Fruit fly (Drosophila melanogaster) whole organism, embryonic: ENCODE data around the gene CG6574.

Experiments used
- B-H1 ChIP-seq: fragments of 200-800 bp; sonication (Bioruptor generic); IDR thresholded peaks from 3 replicates; pipeline ENCODE4 v1.3.6; 2022; ENCODE audit warnings: missing biosample characterization, missing genetic modification characterization
- CG15479 ChIP-seq: fragments of 200-800 bp; sonication (Bioruptor generic); optimal IDR thresholded peaks from 3 replicates; lab custom pipeline; 2019; ENCODE audit warnings: missing biosample characterization, mild to moderate bottlenecking, missing genetic modification characterization, moderate library complexity
- CG1602 ChIP-seq: fragments of 200-800 bp; sonication (Bioruptor generic); optimal IDR thresholded peaks from 3 replicates; lab custom pipeline; 2016; ENCODE audit warnings: missing biosample characterization, missing genetic modification characterization
- CG16813 ChIP-seq: fragments of 200-800 bp; sonication (Bioruptor generic); IDR thresholded peaks from 3 replicates; pipeline ENCODE4 v1.3.6; 2022; ENCODE audit warnings: missing biosample characterization, missing genetic modification characterization; ENCODE audit not compliant: partially characterized antibody
- CG17328 ChIP-seq: fragments of 200-800 bp; sonication (Bioruptor generic); IDR thresholded peaks from 2 replicates; pipeline ENCODE4 v1.3.6; 2022; ENCODE audit warnings: missing biosample characterization, missing genetic modification characterization
- CG18476 ChIP-seq: fragments of 200-800 bp; sonication (Bioruptor generic); optimal IDR thresholded peaks from 2 replicates; lab custom pipeline; 2016; ENCODE audit warnings: missing biosample characterization, mild to moderate bottlenecking, missing genetic modification characterization
- CG18599 ChIP-seq: fragments of 200-800 bp; sonication (Bioruptor generic); optimal IDR thresholded peaks from 3 replicates; lab custom pipeline; 2017; ENCODE audit warnings: missing biosample characterization, missing genetic modification characterization, mild to moderate bottlenecking, moderate library complexity, missing genetic modification reagents
- CG2678 ChIP-seq: fragments of 200-800 bp; sonication (Bioruptor generic); optimal IDR thresholded peaks from 3 replicates; lab custom pipeline; 2019; ENCODE audit warnings: missing biosample characterization, mild to moderate bottlenecking, missing genetic modification characterization, moderate library complexity
- CG30403 ChIP-seq: fragments of 200-800 bp; sonication (Bioruptor generic); optimal IDR thresholded peaks from 3 replicates; lab custom pipeline; 2016; ENCODE audit warnings: missing biosample characterization, missing genetic modification characterization
- CG31365 ChIP-seq: fragments of 200-800 bp; sonication (Bioruptor generic); optimal IDR thresholded peaks from 2 replicates; lab custom pipeline; 2018; ENCODE audit warnings: missing biosample characterization, mild to moderate bottlenecking, missing genetic modification characterization
- CG43689 ChIP-seq: fragments of 200-800 bp; sonication (Bioruptor generic); IDR thresholded peaks from 2 replicates; pipeline ENCODE4 v1.3.6; 2022; ENCODE audit warnings: missing biosample characterization, missing genetic modification characterization
- CG5180 ChIP-seq: fragments of 200-800 bp; sonication (Bioruptor generic); optimal IDR thresholded peaks from 3 replicates; lab custom pipeline; 2017; ENCODE audit warnings: missing biosample characterization, missing genetic modification characterization, mild to moderate bottlenecking, moderate library complexity, missing genetic modification reagents
- CG5953 ChIP-seq: fragments of 200-800 bp; sonication (Bioruptor generic); IDR thresholded peaks from 2 replicates; pipeline ENCODE4 v1.3.6; 2022; ENCODE audit warnings: missing biosample characterization, missing genetic modification characterization
- CG7357 ChIP-seq: fragments of 200-800 bp; sonication (Bioruptor generic); IDR thresholded peaks from 3 replicates; pipeline ENCODE4 v1.3.6; 2022; ENCODE audit warnings: missing biosample characterization, missing genetic modification characterization
- CG8290 ChIP-seq, 3 experiments: fragments of 200-800 bp; sonication (Bioruptor generic); optimal IDR thresholded peaks; 2 replicates each; lab custom pipeline; 2016 to 2019; ENCODE audit warnings: missing biosample characterization in 3 of 3, missing genetic modification characterization in 3 of 3, mild to moderate bottlenecking in 2 of 3, moderate library complexity in 1 of 3
- CG9932 ChIP-seq: fragments of 200-800 bp; sonication (Bioruptor generic); IDR thresholded peaks from 2 replicates; pipeline ENCODE4 v1.3.6; 2022; ENCODE audit warnings: missing biosample characterization, missing genetic modification characterization
- Dip2 ChIP-seq: fragments of 200-800 bp; sonication (Bioruptor generic); IDR thresholded peaks from 2 replicates; pipeline ENCODE4 v1.3.6; 2022; ENCODE audit warnings: missing biosample characterization, missing genetic modification characterization
- Dp ChIP-seq: fragments of 200-800 bp; sonication (Bioruptor generic); optimal IDR thresholded peaks from 2 replicates; lab custom pipeline; 2018; ENCODE audit warnings: missing biosample characterization, mild to moderate bottlenecking, missing genetic modification characterization, moderate library complexity
- Hand ChIP-seq: fragments of 200-800 bp; sonication (Bioruptor generic); optimal IDR thresholded peaks from 2 replicates; lab custom pipeline; 2017; ENCODE audit warnings: mild to moderate bottlenecking, missing biosample characterization, missing genetic modification reagents, missing genetic modification characterization
- Hr78 ChIP-seq, 2 experiments: fragments of 200-800 bp in 1 of 2; fragments of >200 bp in 1 of 2; sonication (Bioruptor generic) in 1 of 2; optimal IDR thresholded peaks; 2 replicates each; lab custom pipeline; 2017 to 2019; ENCODE audit warnings: missing biosample characterization in 2 of 2, missing genetic modification characterization in 2 of 2, mild to moderate bottlenecking in 1 of 2, moderate library complexity in 1 of 2
- NFAT ChIP-seq: fragments of 200-800 bp; sonication (Bioruptor generic); IDR thresholded peaks from 2 replicates; pipeline ENCODE4 v1.3.6; 2022; ENCODE audit warnings: missing biosample characterization, missing genetic modification characterization
- NK7.1 ChIP-seq: fragments of 200-800 bp; sonication (Bioruptor generic); optimal IDR thresholded peaks from 3 replicates; lab custom pipeline; 2016; ENCODE audit warnings: missing biosample characterization, missing genetic modification characterization
- Scr ChIP-seq: fragments of 200-800 bp; sonication (Bioruptor generic); IDR thresholded peaks from 2 replicates; pipeline ENCODE4 v1.3.6; 2022; ENCODE audit warnings: missing biosample characterization, missing genetic modification characterization; ENCODE audit not compliant: partially characterized antibody
- Ssrp ChIP-seq: fragments of 200-800 bp; sonication (Bioruptor generic); optimal IDR thresholded peaks from 2 replicates; lab custom pipeline; 2018; ENCODE audit warnings: missing biosample characterization, mild to moderate bottlenecking, missing genetic modification characterization, moderate library complexity
- al ChIP-seq: fragments of 200-800 bp; sonication (Bioruptor generic); IDR thresholded peaks from 2 replicates; pipeline ENCODE4 v1.3.6; 2022; ENCODE audit warnings: missing biosample characterization, missing genetic modification characterization
- aop ChIP-seq: fragments of 200-800 bp; sonication (Bioruptor generic); IDR thresholded peaks from 2 replicates; pipeline ENCODE4 v1.3.6; 2022; ENCODE audit warnings: missing biosample characterization, missing genetic modification characterization
- ap ChIP-seq: fragments of 200-800 bp; sonication (Bioruptor generic); IDR thresholded peaks from 2 replicates; pipeline ENCODE4 v1.3.6; 2022; ENCODE audit warnings: missing biosample characterization, missing genetic modification characterization
- ara ChIP-seq: fragments of 200-800 bp; sonication (Bioruptor generic); IDR thresholded peaks from 2 replicates; pipeline ENCODE4 v1.3.6; 2022; ENCODE audit warnings: missing biosample characterization, missing genetic modification characterization
- ase ChIP-seq: fragments of 200-800 bp; sonication (Bioruptor generic); IDR thresholded peaks from 3 replicates; pipeline ENCODE4 v1.3.6; 2022; ENCODE audit warnings: missing biosample characterization, missing genetic modification characterization
- br ChIP-seq: fragments of >200 bp; optimal IDR thresholded peaks from 2 replicates; lab custom pipeline; 2017
- cad ChIP-seq: fragments of >200 bp; optimal IDR thresholded peaks from 2 replicates; lab custom pipeline; 2017; ENCODE audit warnings: missing biosample characterization, missing genetic modification characterization
- cato ChIP-seq: fragments of 200-800 bp; sonication (Bioruptor generic); optimal IDR thresholded peaks from 2 replicates; lab custom pipeline; 2016; ENCODE audit warnings: missing biosample characterization, missing genetic modification characterization, borderline replicate concordance
- chif ChIP-seq, 2 experiments: fragments of 200-800 bp; sonication (Bioruptor generic); optimal IDR thresholded peaks; 3 replicates each; lab custom pipeline; 2016; ENCODE audit warnings: missing biosample characterization in 2 of 2, missing genetic modification characterization in 2 of 2
- dimm ChIP-seq: fragments of 200-800 bp; sonication (Bioruptor generic); IDR thresholded peaks from 2 replicates; pipeline ENCODE4 v1.3.6; 2022; ENCODE audit warnings: missing biosample characterization, missing genetic modification characterization
- emc ChIP-seq: fragments of 200-800 bp; sonication (Bioruptor generic); optimal IDR thresholded peaks from 2 replicates; lab custom pipeline; 2016; ENCODE audit warnings: missing biosample characterization, missing genetic modification characterization
- exex ChIP-seq: fragments of 200-800 bp; sonication (Bioruptor generic); optimal IDR thresholded peaks from 4 replicates; lab custom pipeline; 2018; ENCODE audit warnings: missing biosample characterization, mild to moderate bottlenecking, missing genetic modification characterization, moderate library complexity
- ind ChIP-seq: fragments of 200-800 bp; sonication (Bioruptor generic); optimal IDR thresholded peaks from 3 replicates; lab custom pipeline; 2016; ENCODE audit warnings: missing biosample characterization, missing genetic modification characterization
- jing ChIP-seq: fragments of 200-800 bp; sonication (Bioruptor generic); optimal IDR thresholded peaks from 2 replicates; lab custom pipeline; 2018; ENCODE audit warnings: missing biosample characterization, mild to moderate bottlenecking, missing genetic modification characterization
- mld ChIP-seq: fragments of 200-800 bp; sonication (Bioruptor generic); IDR thresholded peaks from 3 replicates; pipeline ENCODE4 v1.3.6; 2022; ENCODE audit warnings: missing biosample characterization, missing genetic modification characterization; ENCODE audit not compliant: partially characterized antibody
- pho ChIP-seq: fragments of 200-800 bp; sonication (Bioruptor generic); optimal IDR thresholded peaks from 2 replicates; lab custom pipeline; 2016; ENCODE audit warnings: missing biosample characterization, missing genetic modification characterization
- phol ChIP-seq: fragments of 200-800 bp; sonication (Bioruptor generic); optimal IDR thresholded peaks from 3 replicates; lab custom pipeline; 2018; ENCODE audit warnings: missing biosample characterization, mild to moderate bottlenecking, missing genetic modification characterization, moderate library complexity
- psq ChIP-seq: fragments of 200-800 bp; sonication (Bioruptor generic); optimal IDR thresholded peaks from 2 replicates; lab custom pipeline; 2017; ENCODE audit warnings: missing biosample characterization, missing genetic modification characterization
- run ChIP-seq: fragments of 200-800 bp; sonication (Bioruptor generic); optimal IDR thresholded peaks from 3 replicates; lab custom pipeline; 2018; ENCODE audit warnings: missing biosample characterization, mild to moderate bottlenecking, missing genetic modification characterization
- shn ChIP-seq: fragments of 200-800 bp; sonication (Bioruptor generic); optimal IDR thresholded peaks from 3 replicates; lab custom pipeline; 2016; ENCODE audit warnings: missing biosample characterization, missing genetic modification characterization
- stwl ChIP-seq: fragments of 200-800 bp; sonication (Bioruptor generic); optimal IDR thresholded peaks from 3 replicates; lab custom pipeline; 2018; ENCODE audit warnings: missing biosample characterization, mild to moderate bottlenecking, missing genetic modification characterization, moderate library complexity
- tap ChIP-seq: fragments of 200-800 bp; optimal IDR thresholded peaks from 3 replicates; lab custom pipeline; 2019; ENCODE audit warnings: missing biosample characterization, mild to moderate bottlenecking, missing genetic modification characterization, moderate library complexity
- tio ChIP-seq: fragments of 200-800 bp; sonication (Bioruptor generic); optimal IDR thresholded peaks from 2 replicates; lab custom pipeline; 2017; ENCODE audit warnings: missing biosample characterization, missing genetic modification characterization, inconsistent platforms
- toy ChIP-seq: fragments of 200-800 bp; sonication (Bioruptor generic); IDR thresholded peaks from 2 replicates; pipeline ENCODE4 v1.3.6; 2022; ENCODE audit warnings: missing biosample characterization, missing genetic modification characterization
- trh ChIP-seq: fragments of 200-800 bp; sonication (Bioruptor generic); optimal IDR thresholded peaks from 2 replicates; lab custom pipeline; 2016; ENCODE audit warnings: missing biosample characterization, missing genetic modification characterization
- unpg ChIP-seq: fragments of 200-800 bp; sonication (Bioruptor generic); optimal IDR thresholded peaks from 3 replicates; lab custom pipeline; 2018; ENCODE audit warnings: missing biosample characterization, mild to moderate bottlenecking, missing genetic modification characterization, moderate library complexity

Gene CG6574

dm6 chr3R:10868427-10868962 lies 5.7 kb upstream of the CG6574 start, which contains the start of the genes SelR and Tsp86D (continued):
- TF ChIP-seq CG8290 (GFP tag; optimal IDR thresholded peaks at IDR 0.05; lab: Kevin White, UChicago), result peak; percentile 18
- peak in 1 of 2 experiments; percentile 65 for TF ChIP-seq CG8290 (tag; optimal IDR thresholded peaks at IDR 0.05; lab: Kevin White, UChicago)
- no peak for TF ChIP-seq Dip2 (GFP tag; lab: Robert Waterston, UW)
- no peak for TF ChIP-seq tio (GFP tag; lab: Kevin White, UChicago)
- no peak for TF ChIP-seq trh (GFP tag; lab: Kevin White, UChicago)
- peak; percentile 22 for TF ChIP-seq pho
- peak; percentile 25 for TF ChIP-seq run (tag; lab: Kevin White, UChicago)
- no peak for TF ChIP-seq shn (GFP tag; lab: Kevin White, UChicago)
- peak; percentile 43 for TF ChIP-seq CG2678
- peak; percentile 50 for TF ChIP-seq phol (tag; lab: Kevin White, UChicago)
- TF ChIP-seq aop (GFP tag; lab: Robert Waterston, UW), result no peak
- no peak for TF ChIP-seq CG9932 (GFP tag; lab: Robert Waterston, UW)
- peak; percentile 53 for TF ChIP-seq CG16813
- no peak for TF ChIP-seq chif (GFP tag; optimal IDR thresholded peaks at IDR 0.05; lab: Kevin White, UChicago)
- TF ChIP-seq CG18599 (GFP tag; lab: Kevin White, UChicago), result peak; percentile 18
- no peak for TF ChIP-seq CG7357 (GFP tag; lab: Robert Waterston, UW)
- TF ChIP-seq mld (GFP tag; lab: Robert Waterston, UW), result no peak
- peak; percentile 72 for TF ChIP-seq exex (tag; lab: Kevin White, UChicago)
- TF ChIP-seq CG18476, result no peak
- TF ChIP-seq tap (tag; lab: Kevin White, UChicago), result peak; percentile 52
- peak; percentile 36 for TF ChIP-seq Dp (GFP tag; lab: Kevin White, UChicago)
- TF ChIP-seq cato (GFP tag; lab: Kevin White, UChicago), result no peak
- TF ChIP-seq NFAT, result 0 out of 2 replicates have a peak, but pooled peaks have one; percentile 27
- TF ChIP-seq psq (GFP tag; lab: Kevin White, UChicago), result no peak
- TF ChIP-seq ind (GFP tag; lab: Kevin White, UChicago), result no peak
- peak; percentile 40 for TF ChIP-seq unpg (GFP tag; lab: Kevin White, UChicago)
- TF ChIP-seq ara (GFP tag; lab: Robert Waterston, UW), result no peak
- no peak for TF ChIP-seq CG1602 (GFP tag; lab: Kevin White, UChicago)
- TF ChIP-seq Hr78 (GFP tag; optimal IDR thresholded peaks at IDR 0.05; lab: Kevin White, UChicago), result no peak
- TF ChIP-seq Scr (GFP tag; lab: Robert Waterston, UW), result peak; percentile 68
- TF ChIP-seq Hand (GFP tag; lab: Kevin White, UChicago), result peak; percentile 9
- TF ChIP-seq toy, result no peak
- TF ChIP-seq br (lab: Kevin White, UChicago), result no peak
- no peak for TF ChIP-seq CG17328 (GFP tag; lab: Robert Waterston, UW)
- no peak for TF ChIP-seq emc (GFP tag; lab: Kevin White, UChicago)
- TF ChIP-seq ase (GFP tag; lab: Robert Waterston, UW), result no peak
- TF ChIP-seq ap (GFP tag; lab: Robert Waterston, UW), result no peak
- TF ChIP-seq CG43689 (GFP tag; lab: Robert Waterston, UW), result no peak
- no peak for TF ChIP-seq Ssrp (tag; lab: Kevin White, UChicago)
- TF ChIP-seq CG31365 (tag; lab: Kevin White, UChicago), result peak; percentile 5
- no peak for TF ChIP-seq CG5180
- TF ChIP-seq al (GFP tag; lab: Robert Waterston, UW), result no peak
- peak; percentile 74 for TF ChIP-seq cad (GFP tag; lab: Kevin White, UChicago)
- TF ChIP-seq jing, result no peak
- no peak for TF ChIP-seq dimm (GFP tag; lab: Robert Waterston, UW)
- TF ChIP-seq B-H1 (GFP tag; lab: Robert Waterston, UW), result no peak
- no peak for TF ChIP-seq CG15479 (GFP tag; lab: Kevin White, UChicago)
- no peak for TF ChIP-seq CG5953 (GFP tag; lab: Robert Waterston, UW)
- peak; percentile 75 for TF ChIP-seq stwl (tag; lab: Kevin White, UChicago)
- TF ChIP-seq NK7.1 (GFP tag; lab: Kevin White, UChicago), result no peak
- no peak for TF ChIP-seq CG30403 (GFP tag; lab: Kevin White, UChicago)
